Worm (Caenorhabditis elegans) whole organism, L1 larva: Measurements from ENCODE around the gene F38H12.5.

Experiments
- ama-1 ChIP-seq: fragments of 150-350 bp; optimal IDR thresholded peaks from 2 replicates; lab custom pipeline; 2014
- ces-1 ChIP-seq: fragments of 150-350 bp; optimal IDR thresholded peaks from 2 replicates; lab custom pipeline; 2014; ENCODE audit warnings: missing biosample characterization, missing genetic modification reagents, missing genetic modification characterization
- fkh-10 ChIP-seq: sonication (generic microtip); optimal IDR thresholded peaks from 2 replicates; lab custom pipeline; 2017; ENCODE audit warnings: missing biosample characterization, missing genetic modification reagents, missing genetic modification characterization
- lin-13 ChIP-seq: fragments of 150-350 bp; optimal IDR thresholded peaks from 2 replicates; lab custom pipeline; 2014; ENCODE audit warnings: missing biosample characterization, missing genetic modification reagents, missing genetic modification characterization
- nhr-77 ChIP-seq: fragments of 150-350 bp; optimal IDR thresholded peaks from 2 replicates; lab custom pipeline; 2014; ENCODE audit warnings: missing biosample characterization, missing genetic modification characterization
- nhr-90 ChIP-seq: sonication (generic microtip); optimal IDR thresholded peaks from 2 replicates; lab custom pipeline; 2016; ENCODE audit warnings: mild to moderate bottlenecking, missing genetic modification characterization, missing compliant biosample characterization; ENCODE audit not compliant: poor library complexity
- rnt-1 ChIP-seq: sonication (generic microtip); optimal IDR thresholded peaks from 2 replicates; lab custom pipeline; 2016; ENCODE audit warnings: mild to moderate bottlenecking, missing genetic modification characterization, moderate library complexity, missing compliant biosample characterization
- unc-62 ChIP-seq: fragments of 150-350 bp; optimal IDR thresholded peaks from 2 replicates; lab custom pipeline; 2014; ENCODE audit warnings: missing biosample characterization, missing genetic modification reagents, missing genetic modification characterization

DNA sequence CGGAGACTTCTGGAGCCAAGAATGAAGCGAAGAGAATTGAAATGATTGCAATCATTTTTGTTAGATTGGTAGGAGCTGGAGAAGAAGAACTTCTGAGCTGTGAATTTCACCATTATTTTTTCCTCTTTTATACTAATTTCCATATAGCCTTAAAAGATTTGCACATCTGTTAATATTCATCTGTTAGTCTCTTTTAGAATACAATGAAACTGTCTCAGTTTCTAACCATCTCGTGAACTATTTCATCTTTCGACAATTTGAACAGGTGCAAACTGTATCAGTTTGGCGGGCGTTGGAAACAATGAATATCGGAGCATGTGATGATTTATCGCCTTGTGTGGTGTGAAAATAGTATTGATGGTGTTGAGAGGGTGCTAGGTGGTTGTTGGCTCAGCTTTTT, 39.6 kb upstream of the F38H12.5 start, which contains the start of gene phat-5:
- no peak for TF ChIP-seq ama-1 (lab: Kevin White, UChicago)
- no peak for TF ChIP-seq ces-1 (GFP tag; lab: Kevin White, UChicago)
- TF ChIP-seq nhr-90 (tag; lab: Kevin White, UChicago), result no peak
- no peak for TF ChIP-seq unc-62 (GFP tag; lab: Kevin White, UChicago)
- TF ChIP-seq rnt-1 (tag; lab: Kevin White, UChicago), result no peak
- TF ChIP-seq nhr-77 (tag; lab: Kevin White, UChicago), result no peak
- TF ChIP-seq fkh-10 (GFP tag; lab: Kevin White, UChicago), result no peak
- TF ChIP-seq lin-13 (GFP tag; lab: Kevin White, UChicago), result no peak
